Worm (Caenorhabditis elegans) whole organism, L4/young adult: ENCODE measurements around the gene ran-3.

Source experiments
- W03F9.2 ChIP-seq: fragments of 150-350 bp; optimal IDR thresholded peaks from 2 replicates; lab custom pipeline; 2014; ENCODE audit warnings: missing biosample characterization, missing genetic modification characterization
- dao-5 ChIP-seq: sonication (generic microtip); optimal IDR thresholded peaks from 2 replicates; lab custom pipeline; 2016; ENCODE audit warnings: missing genotype, missing genetic modification characterization, moderate library complexity, missing compliant biosample characterization
- him-1 ChIP-seq: sonication (generic microtip); optimal IDR thresholded peaks from 2 replicates; lab custom pipeline; 2016; ENCODE audit warnings: missing genotype, missing genetic modification reagents, missing genetic modification characterization, missing compliant biosample characterization

DNA sequence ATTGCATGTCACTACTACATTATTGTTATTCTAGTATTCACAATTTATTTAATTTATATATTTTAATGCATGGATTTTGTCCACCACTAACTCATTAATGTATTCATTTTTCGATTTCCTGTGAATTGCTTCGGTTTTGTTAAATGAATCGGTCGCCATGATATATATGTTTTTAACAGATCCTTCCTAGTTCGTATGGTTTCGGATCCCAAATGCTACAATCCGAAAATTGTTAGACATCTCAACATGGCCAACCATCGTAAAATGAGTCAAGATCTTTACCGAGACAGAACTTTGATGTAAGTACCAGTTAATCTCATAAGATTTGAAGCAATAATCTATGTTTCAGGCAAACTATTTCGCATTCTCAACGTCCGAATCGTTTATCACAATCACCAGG is 51.8 kb downstream of the ran-3 start:
- no peak for TF ChIP-seq him-1 (tag; lab: Kevin White, UChicago)
- no peak for TF ChIP-seq dao-5 (tag; lab: Kevin White, UChicago)
- TF ChIP-seq W03F9.2 (tag; lab: Kevin White, UChicago) = no peak
